Fruit fly (Drosophila melanogaster): ENCODE results near the gene CG14207.

- TF ChIP-seq CG8478 (optimal IDR thresholded peaks at IDR 0.05) (no peak), CTCF (optimal IDR thresholded peaks at IDR 0.05) (no peak)
Measured at dm6 chrX:19603953-19604352, 1.0 kb upstream of the CG14207 start.

All from S2 (cell line).